Fruit fly (Drosophila melanogaster) whole organism, embryonic: ENCODE measurements around the gene CG6607.

Source experiments
- Aef1 ChIP-seq: fragments of 200-800 bp; sonication (Bioruptor generic); IDR thresholded peaks from 3 replicates; pipeline ENCODE4 v1.3.6; 2022; ENCODE audit warnings: missing biosample characterization, missing genetic modification characterization
- Awh ChIP-seq: fragments of 200-800 bp; sonication (Bioruptor generic); IDR thresholded peaks from 2 replicates; pipeline ENCODE4, ENCODE4 v1.3.6; 2022; ENCODE audit warnings: missing biosample characterization, missing genetic modification characterization
- BEAF-32 ChIP-seq: fragments of 200-800 bp; sonication (Bioruptor generic); optimal IDR thresholded peaks from 3 replicates; lab custom pipeline; 2017; ENCODE audit warnings: missing biosample characterization, missing genetic modification characterization, mild to moderate bottlenecking, moderate library complexity, missing genetic modification reagents
- CG10267 ChIP-seq: fragments of 200-800 bp; sonication (Bioruptor generic); optimal IDR thresholded peaks from 2 replicates; lab custom pipeline; 2018; ENCODE audit warnings: missing biosample characterization, mild to moderate bottlenecking, missing genetic modification characterization, moderate library complexity
- CG11398 ChIP-seq: fragments of 200-800 bp; sonication (Bioruptor generic); optimal IDR thresholded peaks from 2 replicates; lab custom pipeline; 2016; ENCODE audit warnings: missing biosample characterization, missing genetic modification characterization
- CG11560 ChIP-seq: fragments of 200-800 bp; sonication (Bioruptor generic); IDR thresholded peaks from 3 replicates; pipeline ENCODE4 v1.3.6; 2022; ENCODE audit warnings: missing biosample characterization, missing genetic modification characterization
- CG11695 ChIP-seq: fragments of 200-800 bp; sonication (Bioruptor generic); IDR thresholded peaks from 3 replicates; pipeline ENCODE4 v1.3.6; 2022; ENCODE audit warnings: missing biosample characterization, missing genetic modification characterization
- CG12071 ChIP-seq: fragments of 200-800 bp; sonication (Bioruptor generic); optimal IDR thresholded peaks from 3 replicates; lab custom pipeline; 2018; ENCODE audit warnings: missing biosample characterization, mild to moderate bottlenecking, missing genetic modification characterization
- CG12155 ChIP-seq: fragments of 200-800 bp; sonication (Bioruptor generic); optimal IDR thresholded peaks from 3 replicates; lab custom pipeline; 2016; ENCODE audit warnings: missing biosample characterization, missing genetic modification characterization
- CG12391 ChIP-seq: fragments of 200-800 bp; sonication (Bioruptor generic); optimal IDR thresholded peaks from 3 replicates; lab custom pipeline; 2018; ENCODE audit warnings: missing biosample characterization, mild to moderate bottlenecking, missing genetic modification characterization, moderate library complexity
- CG17361 ChIP-seq: fragments of 200-800 bp; sonication (Bioruptor generic); IDR thresholded peaks from 3 replicates; pipeline ENCODE4 v1.3.6; 2022; ENCODE audit warnings: missing biosample characterization, missing genetic modification characterization
- CG1792 ChIP-seq: fragments of 200-800 bp; sonication (Bioruptor generic); optimal IDR thresholded peaks from 2 replicates; lab custom pipeline; 2016; ENCODE audit warnings: missing biosample characterization, missing genetic modification characterization
- CG2129 ChIP-seq: fragments of 200-800 bp; sonication (Bioruptor generic); IDR thresholded peaks from 2 replicates; pipeline ENCODE4 v1.3.6; 2022; ENCODE audit warnings: missing biosample characterization, missing genetic modification characterization; ENCODE audit not compliant: partially characterized antibody
- CG2678 ChIP-seq: fragments of 200-800 bp; sonication (Bioruptor generic); optimal IDR thresholded peaks from 3 replicates; lab custom pipeline; 2019; ENCODE audit warnings: missing biosample characterization, mild to moderate bottlenecking, missing genetic modification characterization, moderate library complexity
- CG7357 ChIP-seq: fragments of 200-800 bp; sonication (Bioruptor generic); IDR thresholded peaks from 3 replicates; pipeline ENCODE4 v1.3.6; 2022; ENCODE audit warnings: missing biosample characterization, missing genetic modification characterization
- CG8388 ChIP-seq: fragments of 200-800 bp; sonication (Bioruptor generic); optimal IDR thresholded peaks from 2 replicates; lab custom pipeline; 2019; ENCODE audit warnings: missing biosample characterization, mild to moderate bottlenecking, missing genetic modification characterization, moderate library complexity
- CG8765 ChIP-seq: fragments of 200-800 bp; sonication (Bioruptor generic); IDR thresholded peaks from 2 replicates; pipeline ENCODE4 v1.3.6; 2022; ENCODE audit warnings: missing biosample characterization, missing genetic modification characterization
- CG8944 ChIP-seq: fragments of 200-800 bp; sonication (Bioruptor generic); optimal IDR thresholded peaks from 3 replicates; lab custom pipeline; 2016; ENCODE audit warnings: missing biosample characterization, missing genetic modification characterization
- CG9609 ChIP-seq: fragments of 200-800 bp; sonication (Bioruptor generic); optimal IDR thresholded peaks from 3 replicates; lab custom pipeline; 2016; ENCODE audit warnings: missing biosample characterization, missing genetic modification characterization
- D19B ChIP-seq: fragments of 200-800 bp; sonication (Bioruptor generic); optimal IDR thresholded peaks from 2 replicates; lab custom pipeline; 2017; ENCODE audit warnings: missing biosample characterization, mild to moderate bottlenecking, missing genetic modification characterization
- Dek ChIP-seq: fragments of 200-800 bp; sonication (Bioruptor generic); optimal IDR thresholded peaks from 3 replicates; lab custom pipeline; 2019; ENCODE audit warnings: missing biosample characterization, mild to moderate bottlenecking, missing genetic modification characterization, moderate library complexity
- Gsc ChIP-seq: fragments of 200-800 bp; sonication (Bioruptor generic); IDR thresholded peaks from 2 replicates; pipeline ENCODE4 v1.3.6; 2022; ENCODE audit warnings: missing biosample characterization, missing genetic modification characterization
- Hr3 ChIP-seq: fragments of 200-800 bp; sonication (Bioruptor generic); optimal IDR thresholded peaks from 3 replicates; lab custom pipeline; 2016; ENCODE audit warnings: missing biosample characterization, missing genetic modification characterization
- Hr78 ChIP-seq, 2 experiments: fragments of 200-800 bp in 1 of 2; fragments of >200 bp in 1 of 2; sonication (Bioruptor generic) in 1 of 2; optimal IDR thresholded peaks; 2 replicates each; lab custom pipeline; 2017 to 2019; ENCODE audit warnings: missing biosample characterization in 2 of 2, missing genetic modification characterization in 2 of 2, mild to moderate bottlenecking in 1 of 2, moderate library complexity in 1 of 2
- Med ChIP-seq: fragments of 200-800 bp; sonication (Bioruptor generic); peaks from one replicate; lab custom pipeline; 2016; ENCODE audit warnings: missing biosample characterization, missing genetic modification characterization, mild to moderate bottlenecking, inconsistent platforms, moderate library complexity
- NK7.1 ChIP-seq: fragments of 200-800 bp; sonication (Bioruptor generic); optimal IDR thresholded peaks from 3 replicates; lab custom pipeline; 2016; ENCODE audit warnings: missing biosample characterization, missing genetic modification characterization
- Nf-YC ChIP-seq: fragments of 200-800 bp; optimal IDR thresholded peaks from 3 replicates; lab custom pipeline; 2019; ENCODE audit warnings: missing biosample characterization, mild to moderate bottlenecking, missing genetic modification characterization, moderate library complexity
- PHDP ChIP-seq: fragments of 200-800 bp; sonication (Bioruptor generic); optimal IDR thresholded peaks from 3 replicates; lab custom pipeline; 2018; ENCODE audit warnings: missing biosample characterization, mild to moderate bottlenecking, missing genetic modification characterization, moderate library complexity
- Side ChIP-seq: fragments of 200-800 bp; sonication (Bioruptor generic); optimal IDR thresholded peaks from 2 replicates; lab custom pipeline; 2016; ENCODE audit warnings: missing biosample characterization, missing genetic modification characterization
- Ssrp ChIP-seq: fragments of 200-800 bp; sonication (Bioruptor generic); optimal IDR thresholded peaks from 2 replicates; lab custom pipeline; 2018; ENCODE audit warnings: missing biosample characterization, mild to moderate bottlenecking, missing genetic modification characterization, moderate library complexity
- dimm ChIP-seq: fragments of 200-800 bp; sonication (Bioruptor generic); IDR thresholded peaks from 2 replicates; pipeline ENCODE4 v1.3.6; 2022; ENCODE audit warnings: missing biosample characterization, missing genetic modification characterization
- dpn ChIP-seq, 2 experiments: fragments of 200-800 bp; sonication (Bioruptor generic); optimal IDR thresholded peaks; 3 replicates each; lab custom pipeline; 2016; ENCODE audit warnings: missing biosample characterization in 2 of 2, missing genetic modification characterization in 2 of 2
- fd102C ChIP-seq: fragments of 200-800 bp; sonication (Bioruptor generic); optimal IDR thresholded peaks from 2 replicates; lab custom pipeline; 2018; ENCODE audit warnings: missing biosample characterization, mild to moderate bottlenecking, missing genetic modification characterization, moderate library complexity
- fru ChIP-seq: fragments of >200 bp; optimal IDR thresholded peaks from 2 replicates; lab custom pipeline; 2017
- gem ChIP-seq: fragments of 200-800 bp; sonication (Bioruptor generic); optimal IDR thresholded peaks from 2 replicates; lab custom pipeline; 2019; ENCODE audit warnings: missing biosample characterization, mild to moderate bottlenecking, missing genetic modification characterization, moderate library complexity
- grn ChIP-seq: fragments of 200-800 bp; sonication (Bioruptor generic); optimal IDR thresholded peaks from 3 replicates; lab custom pipeline; 2017; ENCODE audit warnings: missing biosample characterization, missing genetic modification characterization
- hth ChIP-seq: fragments of >200 bp; optimal IDR thresholded peaks from 2 replicates; lab custom pipeline; 2017; ENCODE audit warnings: inconsistent platforms
- inv ChIP-seq: fragments of 200-800 bp; sonication (Bioruptor generic); IDR thresholded peaks from 2 replicates; pipeline ENCODE4 v1.3.6; 2022; ENCODE audit warnings: missing biosample characterization, missing genetic modification characterization; ENCODE audit not compliant: partially characterized antibody
- ken ChIP-seq: fragments of 200-800 bp; sonication (Bioruptor generic); IDR thresholded peaks from 3 replicates; pipeline ENCODE4 v1.3.6; 2022; ENCODE audit warnings: missing biosample characterization, missing genetic modification characterization
- onecut ChIP-seq: fragments of 200-800 bp; sonication (Bioruptor generic); IDR thresholded peaks from 2 replicates; pipeline ENCODE4 v1.3.6; 2022; ENCODE audit warnings: missing biosample characterization, missing genetic modification characterization
- p53 ChIP-seq: fragments of 200-800 bp; sonication (Bioruptor generic); optimal IDR thresholded peaks from 2 replicates; lab custom pipeline; 2016; ENCODE audit warnings: missing biosample characterization, missing genetic modification characterization
- pb ChIP-seq: fragments of 200-800 bp; sonication (Bioruptor generic); optimal IDR thresholded peaks from 3 replicates; lab custom pipeline; 2016; ENCODE audit warnings: missing biosample characterization, missing genetic modification characterization
- pita ChIP-seq: fragments of 200-800 bp; sonication (Bioruptor generic); optimal IDR thresholded peaks from 2 replicates; lab custom pipeline; 2017; ENCODE audit warnings: missing biosample characterization, mild to moderate bottlenecking, missing genetic modification characterization
- scrt ChIP-seq: fragments of 200-800 bp; sonication (Bioruptor generic); optimal IDR thresholded peaks from 2 replicates; lab custom pipeline; 2018; ENCODE audit warnings: missing biosample characterization, mild to moderate bottlenecking, missing genetic modification characterization, moderate library complexity
- slp2 ChIP-seq: fragments of 200-800 bp; sonication (Bioruptor generic); optimal IDR thresholded peaks from 2 replicates; lab custom pipeline; 2016; ENCODE audit warnings: missing biosample characterization, missing genetic modification characterization
- sr ChIP-seq: fragments of 200-800 bp; sonication (Bioruptor generic); IDR thresholded peaks from 3 replicates; pipeline ENCODE4 v1.3.6; 2022; ENCODE audit warnings: missing biosample characterization, missing genetic modification characterization
- stwl ChIP-seq: fragments of 200-800 bp; sonication (Bioruptor generic); optimal IDR thresholded peaks from 3 replicates; lab custom pipeline; 2018; ENCODE audit warnings: missing biosample characterization, mild to moderate bottlenecking, missing genetic modification characterization, moderate library complexity
- tap ChIP-seq: fragments of 200-800 bp; optimal IDR thresholded peaks from 3 replicates; lab custom pipeline; 2019; ENCODE audit warnings: missing biosample characterization, mild to moderate bottlenecking, missing genetic modification characterization, moderate library complexity
- trh ChIP-seq: fragments of 200-800 bp; sonication (Bioruptor generic); optimal IDR thresholded peaks from 2 replicates; lab custom pipeline; 2016; ENCODE audit warnings: missing biosample characterization, missing genetic modification characterization
- vvl ChIP-seq: fragments of 200-800 bp; sonication (Bioruptor generic); IDR thresholded peaks from 2 replicates; pipeline ENCODE4 v1.3.6; 2022; ENCODE audit warnings: missing biosample characterization, missing genetic modification characterization
- z ChIP-seq: fragments of 200-800 bp; sonication (Bioruptor generic); IDR thresholded peaks from 3 replicates; pipeline ENCODE4 v1.3.6; 2022; ENCODE audit warnings: missing biosample characterization, missing genetic modification characterization
- zfh2 ChIP-seq: fragments of 200-800 bp; sonication (Bioruptor generic); optimal IDR thresholded peaks from 2 replicates; lab custom pipeline; 2016; ENCODE audit warnings: missing biosample characterization, missing genetic modification characterization

The CG6607 gene

dm6 chr3R:24557020-24557465 lies 29.2 kb downstream of the CG6607 start (continued):
- TF ChIP-seq p53 (GFP tag; lab: Kevin White, UChicago) (peak; percentile 28), CG10267 (tag; lab: Kevin White, UChicago) (peak; percentile 52), D19B (GFP tag; lab: Kevin White, UChicago) (no peak), dpn (GFP tag; optimal IDR thresholded peaks at IDR 0.05; lab: Kevin White, UChicago) (peak; percentile 78 to 79), dimm (no peak), fd102C (GFP tag; lab: Kevin White, UChicago) (no peak), sr (GFP tag; lab: Robert Waterston, UW) (no peak; the same call in 2 of the 3 replicates), CG2678 (peak; percentile 50), CG11695 (GFP tag; lab: Robert Waterston, UW) (no peak), CG9609 (GFP tag; lab: Kevin White, UChicago) (peak; percentile 61), zfh2 (GFP tag; lab: Kevin White, UChicago) (no peak), CG8944 (GFP tag; lab: Kevin White, UChicago) (peak; percentile 40), BEAF-32 (GFP tag; lab: Kevin White, UChicago) (no peak), CG8765 (peak; percentile 31; the same call in 1 of the 2 replicates), z (no peak), vvl (GFP tag; lab: Robert Waterston, UW) (peak; percentile 79), Aef1 (GFP tag; lab: Robert Waterston, UW) (peak; percentile 61), Gsc (GFP tag; lab: Robert Waterston, UW) (no peak), CG11560 (tag; lab: Robert Waterston, UW) (no peak), scrt (GFP tag; lab: Kevin White, UChicago) (no peak), Dek (peak; percentile 53), PHDP (tag; lab: Kevin White, UChicago) (peak; percentile 43), pita (GFP tag; lab: Kevin White, UChicago) (peak; percentile 21), stwl (tag; lab: Kevin White, UChicago) (peak; percentile 36), Hr78 (GFP tag; optimal IDR thresholded peaks at IDR 0.05; lab: Kevin White, UChicago) (no peak), hth (lab: Kevin White, UChicago) (no peak), tap (no peak), Hr3 (GFP tag; lab: Kevin White, UChicago) (peak; percentile 64), CG12071 (GFP tag; lab: Kevin White, UChicago) (no peak), CG8388 (GFP tag; lab: Kevin White, UChicago) (peak; percentile 36), slp2 (GFP tag; lab: Kevin White, UChicago) (no peak), trh (GFP tag; lab: Kevin White, UChicago) (peak; percentile 36), inv (GFP tag; lab: Robert Waterston, UW) (peak; percentile 49), grn (GFP tag; lab: Kevin White, UChicago) (no peak), CG11398 (GFP tag; lab: Kevin White, UChicago) (peak; percentile 54), Awh (GFP tag; lab: Robert Waterston, UW) (no peak), CG7357 (GFP tag; lab: Robert Waterston, UW) (peak; percentile 21; the same call in 1 of the 3 replicates), CG12391 (tag; lab: Kevin White, UChicago) (peak; percentile 44), pb (GFP tag; lab: Kevin White, UChicago) (no peak), CG2129 (no peak), ken (GFP tag; lab: Robert Waterston, UW) (no peak), Med (GFP tag; lab: Kevin White, UChicago) (peak; percentile 97), onecut (GFP tag; lab: Robert Waterston, UW) (peak; percentile 40; the same call in 1 of the 2 replicates), fru (lab: Kevin White, UChicago) (no peak), CG1792 (GFP tag; lab: Kevin White, UChicago) (no peak), CG17361 (0 out of 3 replicates have a peak, but pooled peaks have one; percentile 32), Nf-YC (tag; lab: Kevin White, UChicago) (peak; percentile 49), Ssrp (tag; lab: Kevin White, UChicago) (peak; percentile 27), NK7.1 (GFP tag; lab: Kevin White, UChicago) (peak; percentile 35), gem (tag; lab: Kevin White, UChicago) (peak; percentile 23), Side (peak; percentile 62), CG12155 (GFP tag; lab: Kevin White, UChicago) (peak; percentile 55)
